Fruit fly (Drosophila melanogaster) whole organism, embryonic: ENCODE measurements around the gene GNBP3.

Experiments used
- Ada2b ChIP-seq: fragments of 200-800 bp; sonication (Bioruptor generic); IDR thresholded peaks from 2 replicates; pipeline ENCODE4 v1.3.6; 2022; ENCODE audit warnings: missing biosample characterization, missing genetic modification characterization
- Adf1 ChIP-seq: fragments of 200-800 bp; sonication (Bioruptor generic); IDR thresholded peaks from 2 replicates; pipeline ENCODE4 v1.3.6; 2022; ENCODE audit warnings: missing biosample characterization, missing genetic modification characterization
- Atf3 ChIP-seq: fragments of 200-800 bp; sonication (Bioruptor generic); optimal IDR thresholded peaks from 3 replicates; lab custom pipeline; 2016; ENCODE audit warnings: missing biosample characterization, missing genetic modification characterization
- Blimp-1 ChIP-seq: fragments of 200-800 bp; sonication (Bioruptor generic); optimal IDR thresholded peaks from 3 replicates; lab custom pipeline; 2018; ENCODE audit warnings: missing biosample characterization, missing genetic modification characterization, mild to moderate bottlenecking, moderate library complexity, missing genetic modification reagents
- CG10366 ChIP-seq: fragments of 200-800 bp; sonication (Bioruptor generic); IDR thresholded peaks from 2 replicates; pipeline ENCODE4 v1.3.6; 2022; ENCODE audit warnings: missing biosample characterization, missing genetic modification characterization
- CG10959 ChIP-seq: fragments of 200-800 bp; sonication (Bioruptor generic); IDR thresholded peaks from 2 replicates; pipeline ENCODE4 v1.3.6; 2022; ENCODE audit warnings: missing biosample characterization, missing genetic modification characterization
- CG11085 ChIP-seq: fragments of 200-800 bp; sonication (Bioruptor generic); IDR thresholded peaks from 2 replicates; pipeline ENCODE4 v1.3.6; 2022; ENCODE audit warnings: missing biosample characterization, missing genetic modification characterization
- CG12942 ChIP-seq: fragments of 200-800 bp; sonication (Bioruptor generic); optimal IDR thresholded peaks from 3 replicates; lab custom pipeline; 2016; ENCODE audit warnings: missing biosample characterization, missing genetic modification characterization
- CG14710 ChIP-seq: fragments of 200-800 bp; sonication (Bioruptor generic); optimal IDR thresholded peaks from 3 replicates; lab custom pipeline; 2019; ENCODE audit warnings: missing biosample characterization, mild to moderate bottlenecking, missing genetic modification characterization, moderate library complexity
- CG17568 ChIP-seq: fragments of 200-800 bp; sonication (Bioruptor generic); optimal IDR thresholded peaks from 2 replicates; lab custom pipeline; 2018; ENCODE audit warnings: missing biosample characterization, mild to moderate bottlenecking, missing genetic modification characterization, moderate library complexity
- CG17612 ChIP-seq: fragments of 200-800 bp; sonication (Bioruptor generic); IDR thresholded peaks from 2 replicates; pipeline ENCODE4 v1.3.6; 2022; ENCODE audit warnings: missing biosample characterization, missing genetic modification characterization
- CG1832 ChIP-seq: fragments of 200-800 bp; sonication (Bioruptor generic); optimal IDR thresholded peaks from 2 replicates; lab custom pipeline; 2017; ENCODE audit warnings: missing biosample characterization, mild to moderate bottlenecking, missing genetic modification characterization, inconsistent platforms
- CG3065 ChIP-seq: fragments of 200-800 bp; sonication (Bioruptor generic); optimal IDR thresholded peaks from 2 replicates; lab custom pipeline; 2016; ENCODE audit warnings: missing biosample characterization, missing genetic modification characterization
- CG3726 ChIP-seq: fragments of 200-800 bp; sonication (Bioruptor generic); IDR thresholded peaks from 3 replicates; pipeline ENCODE4, ENCODE4 v1.3.6; 2022; ENCODE audit warnings: missing biosample characterization, missing genetic modification characterization
- CG4360 ChIP-seq: fragments of 200-800 bp; sonication (Bioruptor generic); IDR thresholded peaks from 2 replicates; pipeline ENCODE4 v1.3.6; 2022; ENCODE audit warnings: missing biosample characterization, missing genetic modification characterization
- CG4820 ChIP-seq: fragments of 200-800 bp; sonication (Bioruptor generic); optimal IDR thresholded peaks from 3 replicates; lab custom pipeline; 2016; ENCODE audit warnings: missing biosample characterization, missing genetic modification characterization
- CG6272 ChIP-seq: fragments of 200-800 bp; sonication (Bioruptor generic); IDR thresholded peaks from 2 replicates; pipeline ENCODE4 v1.3.6; 2022; ENCODE audit warnings: missing biosample characterization, missing genetic modification characterization
- CG8944 ChIP-seq: fragments of 200-800 bp; sonication (Bioruptor generic); optimal IDR thresholded peaks from 3 replicates; lab custom pipeline; 2016; ENCODE audit warnings: missing biosample characterization, missing genetic modification characterization
- Chrac-16 ChIP-seq: fragments of 200-800 bp; sonication (Bioruptor generic); optimal IDR thresholded peaks from 3 replicates; lab custom pipeline; 2016; ENCODE audit warnings: missing biosample characterization, missing genetic modification characterization
- CkIIα-i1 ChIP-seq: fragments of 200-800 bp; sonication (Bioruptor generic); IDR thresholded peaks from 2 replicates; pipeline ENCODE4 v1.3.6; 2022; ENCODE audit warnings: missing biosample characterization, missing genetic modification characterization
- Drgx ChIP-seq: fragments of 200-800 bp; sonication (Bioruptor generic); IDR thresholded peaks from 2 replicates; pipeline ENCODE4 v1.3.6; 2022; ENCODE audit warnings: missing biosample characterization, missing genetic modification characterization
- HHEX ChIP-seq: fragments of 200-800 bp; sonication (Bioruptor generic); optimal IDR thresholded peaks from 3 replicates; lab custom pipeline; 2017; ENCODE audit warnings: missing biosample characterization, mild to moderate bottlenecking, missing genetic modification characterization, missing genetic modification reagents
- HmgZ ChIP-seq: fragments of 200-800 bp; sonication (Bioruptor generic); optimal IDR thresholded peaks from 2 replicates; lab custom pipeline; 2018; ENCODE audit warnings: missing biosample characterization, mild to moderate bottlenecking, missing genetic modification characterization
- Hmx ChIP-seq: fragments of 200-800 bp; sonication (Bioruptor generic); optimal IDR thresholded peaks from 2 replicates; lab custom pipeline; 2016; ENCODE audit warnings: missing biosample characterization, missing genetic modification characterization
- NC2α ChIP-seq: fragments of 200-800 bp; sonication (Bioruptor generic); optimal IDR thresholded peaks from 2 replicates; lab custom pipeline; 2016; ENCODE audit warnings: missing biosample characterization, missing genetic modification characterization
- NC2β ChIP-seq: fragments of 200-800 bp; sonication (Bioruptor generic); optimal IDR thresholded peaks from 2 replicates; lab custom pipeline; 2016; ENCODE audit warnings: missing biosample characterization, missing genetic modification characterization
- Optix ChIP-seq: fragments of 200-800 bp; sonication (Bioruptor generic); IDR thresholded peaks from 3 replicates; pipeline ENCODE4 v1.3.6; 2022; ENCODE audit warnings: missing biosample characterization, missing genetic modification characterization
- Side ChIP-seq: fragments of 200-800 bp; sonication (Bioruptor generic); optimal IDR thresholded peaks from 2 replicates; lab custom pipeline; 2016; ENCODE audit warnings: missing biosample characterization, missing genetic modification characterization
- Six4 ChIP-seq: fragments of 200-800 bp; sonication (Bioruptor generic); optimal IDR thresholded peaks from 2 replicates; lab custom pipeline; 2016; ENCODE audit warnings: missing biosample characterization, missing genetic modification characterization
- Xbp1 ChIP-seq: fragments of 200-800 bp; sonication (Bioruptor generic); optimal IDR thresholded peaks from 3 replicates; lab custom pipeline; 2016; ENCODE audit warnings: missing biosample characterization, mild to moderate bottlenecking, missing genetic modification characterization
- bigmax ChIP-seq: fragments of 200-800 bp; sonication (Bioruptor generic); optimal IDR thresholded peaks from 2 replicates; lab custom pipeline; 2018; ENCODE audit warnings: missing biosample characterization, mild to moderate bottlenecking, missing genetic modification characterization
- cg ChIP-seq: fragments of 200-800 bp; sonication (Bioruptor generic); optimal IDR thresholded peaks from 3 replicates; lab custom pipeline; 2019; ENCODE audit warnings: missing biosample characterization, mild to moderate bottlenecking, missing genetic modification characterization, moderate library complexity
- gfzf ChIP-seq: fragments of 200-800 bp; sonication (Bioruptor generic); optimal IDR thresholded peaks from 2 replicates; lab custom pipeline; 2016; ENCODE audit warnings: missing biosample characterization, mild to moderate bottlenecking, missing genetic modification characterization, moderate library complexity
- grn ChIP-seq: fragments of 200-800 bp; sonication (Bioruptor generic); optimal IDR thresholded peaks from 3 replicates; lab custom pipeline; 2017; ENCODE audit warnings: missing biosample characterization, missing genetic modification characterization
- gsb ChIP-seq: fragments of 200-800 bp; sonication (Bioruptor generic); IDR thresholded peaks from 2 replicates; pipeline ENCODE4 v1.3.6; 2022; ENCODE audit warnings: missing biosample characterization, missing genetic modification characterization
- hbn ChIP-seq: fragments of 200-800 bp; sonication (Bioruptor generic); IDR thresholded peaks from 2 replicates; pipeline ENCODE4 v1.3.6; 2022; ENCODE audit warnings: missing biosample characterization, missing genetic modification characterization; ENCODE audit not compliant: partially characterized antibody
- hkb ChIP-seq, 2 experiments: fragments of 200-800 bp in 1 of 2; fragments of >200 bp in 1 of 2; sonication (Bioruptor generic) in 1 of 2; IDR thresholded peaks in 1 of 2; optimal IDR thresholded peaks in 1 of 2; 2 replicates each; pipeline versions ENCODE4 v1.3.6 to Lab custom; 2017 to 2022; ENCODE audit warnings: missing biosample characterization in 1 of 2, missing genetic modification characterization in 1 of 2
- kah ChIP-seq: fragments of 200-800 bp; sonication (Bioruptor generic); optimal IDR thresholded peaks from 2 replicates; lab custom pipeline; 2018; ENCODE audit warnings: missing biosample characterization, mild to moderate bottlenecking, missing genetic modification characterization
- klu ChIP-seq: fragments of 200-800 bp; sonication (Bioruptor generic); IDR thresholded peaks from 2 replicates; pipeline ENCODE4 v1.3.6; 2022; ENCODE audit warnings: missing biosample characterization, missing genetic modification characterization
- lola ChIP-seq, 3 experiments: fragments of >200 bp in 2 of 3; fragments of 200-800 bp in 1 of 3; sonication (Bioruptor generic) in 1 of 3; optimal IDR thresholded peaks; 2 replicates each; lab custom pipeline; 2017 to 2019; ENCODE audit warnings: missing biosample characterization in 3 of 3, missing genetic modification characterization in 3 of 3, mild to moderate bottlenecking in 1 of 3, moderate library complexity in 1 of 3
- nau ChIP-seq: fragments of 200-800 bp; sonication (Bioruptor generic); optimal IDR thresholded peaks from 3 replicates; lab custom pipeline; 2017; ENCODE audit warnings: missing biosample characterization, mild to moderate bottlenecking, missing genetic modification characterization, missing genetic modification reagents
- nerfin-2 ChIP-seq: fragments of 200-800 bp; sonication (Bioruptor generic); IDR thresholded peaks from 2 replicates; pipeline ENCODE4 v1.3.6; 2022; ENCODE audit warnings: missing biosample characterization, missing genetic modification characterization; ENCODE audit not compliant: partially characterized antibody
- otp ChIP-seq: fragments of 200-800 bp; sonication (Bioruptor generic); IDR thresholded peaks from 3 replicates; pipeline ENCODE4, ENCODE4 v1.3.6; 2022; ENCODE audit warnings: missing biosample characterization, missing genetic modification characterization
- phol ChIP-seq: fragments of 200-800 bp; sonication (Bioruptor generic); optimal IDR thresholded peaks from 3 replicates; lab custom pipeline; 2018; ENCODE audit warnings: missing biosample characterization, mild to moderate bottlenecking, missing genetic modification characterization, moderate library complexity
- pros ChIP-seq: fragments of 200-800 bp; sonication (Bioruptor generic); optimal IDR thresholded peaks from 3 replicates; lab custom pipeline; 2019; ENCODE audit warnings: missing biosample characterization, mild to moderate bottlenecking, missing genetic modification characterization, moderate library complexity
- repo ChIP-seq: fragments of 200-800 bp; sonication (Bioruptor generic); optimal IDR thresholded peaks from 2 replicates; lab custom pipeline; 2016; ENCODE audit warnings: missing biosample characterization, missing genetic modification characterization
- tap ChIP-seq: fragments of 200-800 bp; optimal IDR thresholded peaks from 3 replicates; lab custom pipeline; 2019; ENCODE audit warnings: missing biosample characterization, mild to moderate bottlenecking, missing genetic modification characterization, moderate library complexity
- tio ChIP-seq: fragments of 200-800 bp; sonication (Bioruptor generic); optimal IDR thresholded peaks from 2 replicates; lab custom pipeline; 2017; ENCODE audit warnings: missing biosample characterization, missing genetic modification characterization, inconsistent platforms
- tna ChIP-seq: fragments of 200-800 bp; sonication (Bioruptor generic); IDR thresholded peaks from 2 replicates; pipeline ENCODE4 v1.3.6; 2022; ENCODE audit warnings: missing biosample characterization, missing genetic modification characterization; ENCODE audit not compliant: partially characterized antibody
- trh ChIP-seq: fragments of 200-800 bp; sonication (Bioruptor generic); optimal IDR thresholded peaks from 2 replicates; lab custom pipeline; 2016; ENCODE audit warnings: missing biosample characterization, missing genetic modification characterization
- wdn ChIP-seq: fragments of 200-800 bp; sonication (Bioruptor generic); IDR thresholded peaks from 2 replicates; pipeline ENCODE4 v1.3.6; 2022; ENCODE audit warnings: missing biosample characterization, missing genetic modification characterization
- z ChIP-seq: fragments of 200-800 bp; sonication (Bioruptor generic); IDR thresholded peaks from 3 replicates; pipeline ENCODE4 v1.3.6; 2022; ENCODE audit warnings: missing biosample characterization, missing genetic modification characterization

The GNBP3 gene

DNA sequence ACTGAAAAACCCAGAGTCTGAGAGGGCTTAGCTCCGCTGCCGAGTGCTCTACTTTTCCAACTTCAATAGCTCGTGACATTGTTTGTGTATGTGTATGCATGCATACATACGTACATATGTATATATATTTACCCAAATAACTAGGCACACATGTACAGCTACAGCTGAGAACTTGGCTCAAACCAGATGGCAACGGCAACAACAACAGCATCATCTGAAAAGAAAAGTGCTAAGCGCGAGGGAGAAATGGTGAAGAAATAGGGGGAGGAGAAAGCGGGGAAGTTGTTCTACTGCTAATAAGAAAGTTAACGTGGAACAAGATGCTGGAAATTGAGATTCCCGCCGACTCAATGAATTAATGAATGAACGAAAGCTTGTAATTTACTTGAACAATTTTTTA, 29.8 kb upstream of the GNBP3 start:
- TF ChIP-seq CG14710 (peak; percentile 9), trh (GFP tag; lab: Kevin White, UChicago) (no peak), z (GFP tag; lab: Robert Waterston, UW) (0 out of 3 replicates have a peak, but pooled peaks have one; percentile 18), phol (tag; lab: Kevin White, UChicago) (no peak), Ada2b (GFP tag; lab: Robert Waterston, UW) (no peak), repo (no peak), nerfin-2 (GFP tag; lab: Robert Waterston, UW) (no peak), kah (GFP tag; lab: Kevin White, UChicago) (no peak), tna (no peak), CkIIα-i1 (GFP tag; lab: Robert Waterston, UW) (no peak), CG17612 (GFP tag; lab: Robert Waterston, UW) (no peak), CG4360 (GFP tag; lab: Robert Waterston, UW) (peak; percentile 15; the same call in 1 of the 2 replicates), CG12942 (GFP tag; lab: Kevin White, UChicago) (no peak), gfzf (GFP tag; lab: Kevin White, UChicago) (no peak), CG1832 (GFP tag; lab: Kevin White, UChicago) (no peak), klu (GFP tag; lab: Robert Waterston, UW) (no peak), Atf3 (GFP tag; lab: Kevin White, UChicago) (no peak), Xbp1 (GFP tag; lab: Kevin White, UChicago) (no peak), lola (GFP tag; optimal IDR thresholded peaks at IDR 0.05; lab: Kevin White, UChicago) (no peak), bigmax (GFP tag; lab: Kevin White, UChicago) (no peak), Chrac-16 (GFP tag; lab: Kevin White, UChicago) (no peak), gsb (no peak), Optix (no peak), tap (tag; lab: Kevin White, UChicago) (peak; percentile 4), CG8944 (GFP tag; lab: Kevin White, UChicago) (no peak), CG3065 (no peak), cg (GFP tag; lab: Kevin White, UChicago) (peak; percentile 46), Side (no peak), NC2β (GFP tag; lab: Kevin White, UChicago) (no peak), CG4820 (GFP tag; lab: Kevin White, UChicago) (no peak), Hmx (GFP tag; lab: Kevin White, UChicago) (no peak), CG11085 (no peak), Blimp-1 (GFP tag; lab: Kevin White, UChicago) (peak; percentile 90), nau (no peak), CG17568 (GFP tag; lab: Kevin White, UChicago) (no peak), Drgx (GFP tag; lab: Robert Waterston, UW) (no peak), grn (GFP tag; lab: Kevin White, UChicago) (no peak), CG10366 (no peak), CG6272 (GFP tag; lab: Robert Waterston, UW) (no peak), NC2α (GFP tag; lab: Kevin White, UChicago) (no peak), otp (GFP tag; lab: Robert Waterston, UW) (0 out of 3 replicates have a peak, but pooled peaks have one; percentile 40), hbn (no peak), Six4 (no peak), pros (GFP tag; lab: Kevin White, UChicago) (peak; percentile 9), CG3726 (GFP tag; lab: Robert Waterston, UW) (no peak), wdn (no peak), hkb (optimal IDR thresholded peaks at IDR 0.05; lab: Kevin White, UChicago) (no peak), hkb (GFP tag; IDR thresholded peaks at IDR 0.05; lab: Robert Waterston, UW) (no peak), HHEX (GFP tag; lab: Kevin White, UChicago) (no peak), CG10959 (no peak), Adf1 (no peak), HmgZ (no peak), tio (no peak)
